Worm (Caenorhabditis elegans): Measurements from ENCODE around the gene irld-40.

- no peak for TF ChIP-seq flt-1 (GFP tag; IDR thresholded peaks at IDR 0.05)
- TF ChIP-seq ama-1 (optimal IDR thresholded peaks at IDR 0.05), result no peak
Measured at ce11 chrV:1682279-1682678, 19.9 kb downstream of the irld-40 start, which contains the start of gene srh-3.

Measured in whole organism, early embryonic.